Worm (Caenorhabditis elegans) whole organism, L2 larva: ENCODE data around the gene ZC21.10.

Experiments
- ama-1 ChIP-seq: fragments of 150-350 bp; optimal IDR thresholded peaks from 2 replicates; lab custom pipeline; 2018; ENCODE audit warnings: inconsistent platforms
- dmd-4 ChIP-seq: sonication (generic microtip); optimal IDR thresholded peaks from 2 replicates; lab custom pipeline; 2017; ENCODE audit warnings: missing biosample characterization, missing genetic modification characterization
- mdl-1 ChIP-seq, 2 experiments: fragments of 150-350 bp in 1 of 2; sonication (generic microtip) in 1 of 2; optimal IDR thresholded peaks; 2 replicates each; lab custom pipeline; 2017; ENCODE audit warnings: missing biosample characterization in 2 of 2, missing genetic modification characterization in 2 of 2
- sma-9 ChIP-seq, 2 experiments: fragments of 150-350 bp in 1 of 2; sonication (generic microtip) in 1 of 2; optimal IDR thresholded peaks; 2 replicates each; lab custom pipeline; 2014 to 2016; ENCODE audit warnings: missing genetic modification characterization in 2 of 2, mild to moderate bottlenecking in 1 of 2, missing biosample characterization in 1 of 2, missing compliant biosample characterization in 1 of 2, missing genetic modification reagents in 1 of 2, moderate library complexity in 1 of 2

ce11 chrIII:8556836-8557385 lies 27.0 kb downstream of the ZC21.10 start, which contains the start of gene C02D5.2:
- TF ChIP-seq ama-1 (lab: Kevin White, UChicago) (no peak), dmd-4 (tag; lab: Kevin White, UChicago) (no peak), mdl-1 (tag; optimal IDR thresholded peaks at IDR 0.05; lab: Kevin White, UChicago) (no peak), sma-9 (GFP tag; optimal IDR thresholded peaks at IDR 0.05; lab: Kevin White, UChicago) (peak; percentile 52), sma-9 (tag; optimal IDR thresholded peaks at IDR 0.05; lab: Kevin White, UChicago) (no peak)
